Worm (Caenorhabditis elegans) whole organism, late embryonic: ENCODE measurements around the gene F35E8.6.

Experiments used
- C08G9.2 ChIP-seq: sonication (generic microtip); optimal IDR thresholded peaks from 2 replicates; lab custom pipeline; 2016; ENCODE audit warnings: mild to moderate bottlenecking, missing genetic modification characterization, moderate library complexity, missing compliant biosample characterization
- F13H6.1 ChIP-seq: sonication (generic microtip); optimal IDR thresholded peaks from 2 replicates; lab custom pipeline; 2016; ENCODE audit warnings: missing genetic modification characterization, missing compliant biosample characterization
- K02D7.2 ChIP-seq: sonication (generic microtip); optimal IDR thresholded peaks from 2 replicates; lab custom pipeline; 2017; ENCODE audit warnings: mild to moderate bottlenecking, missing genetic modification characterization, missing compliant biosample characterization
- K09A11.1 ChIP-seq: sonication (generic microtip); optimal IDR thresholded peaks from 2 replicates; lab custom pipeline; 2017; ENCODE audit warnings: antibody characterized with exemption, mild to moderate bottlenecking, missing genetic modification characterization, missing compliant biosample characterization; ENCODE audit not compliant: insufficient read depth
- T23F11.4 ChIP-seq: fragments of 200-800 bp; sonication (Bioruptor generic); optimal IDR thresholded peaks from 2 replicates; lab custom pipeline; 2018; ENCODE audit warnings: mild to moderate bottlenecking, missing genetic modification characterization, missing compliant biosample characterization
- ahr-1 ChIP-seq: sonication (generic microtip); optimal IDR thresholded peaks from 2 replicates; lab custom pipeline; 2016; ENCODE audit warnings: missing genetic modification characterization, missing compliant biosample characterization
- ceh-18 ChIP-seq: sonication (generic microtip); optimal IDR thresholded peaks from 2 replicates; lab custom pipeline; 2016; ENCODE audit warnings: missing genetic modification characterization, missing compliant biosample characterization
- ceh-19 ChIP-seq: fragments of 200-800 bp; sonication (Bioruptor generic); optimal IDR thresholded peaks from 2 replicates; lab custom pipeline; 2018; ENCODE audit warnings: mild to moderate bottlenecking, missing genetic modification characterization, missing compliant biosample characterization
- ceh-2 ChIP-seq: sonication (generic microtip); optimal IDR thresholded peaks from 2 replicates; lab custom pipeline; 2016; ENCODE audit warnings: missing genotype, missing genetic modification characterization, missing compliant biosample characterization
- ceh-30 ChIP-seq: fragments of 150-350 bp; optimal IDR thresholded peaks from 2 replicates; lab custom pipeline; 2014; ENCODE audit warnings: missing biosample characterization, missing genetic modification characterization
- ceh-31 ChIP-seq: sonication (generic microtip); optimal IDR thresholded peaks from 2 replicates; lab custom pipeline; 2016; ENCODE audit warnings: missing genetic modification characterization, missing compliant biosample characterization
- ceh-34 ChIP-seq: sonication (generic microtip); optimal IDR thresholded peaks from 2 replicates; lab custom pipeline; 2016; ENCODE audit warnings: mild to moderate bottlenecking, missing genetic modification characterization, missing compliant biosample characterization
- ceh-6 ChIP-seq: fragments of 200-800 bp; sonication (Bioruptor generic); optimal IDR thresholded peaks from 2 replicates; lab custom pipeline; 2018; ENCODE audit warnings: mild to moderate bottlenecking, missing genetic modification characterization, missing compliant biosample characterization
- ceh-9 ChIP-seq: sonication (generic microtip); optimal IDR thresholded peaks from 2 replicates; lab custom pipeline; 2016; ENCODE audit warnings: mild to moderate bottlenecking, missing genetic modification characterization, inconsistent platforms, missing compliant biosample characterization
- che-1 ChIP-seq: sonication (generic microtip); optimal IDR thresholded peaks from 2 replicates; lab custom pipeline; 2016; ENCODE audit warnings: mild to moderate bottlenecking, missing genetic modification characterization, missing compliant biosample characterization
- dmd-4 ChIP-seq: sonication (generic microtip); optimal IDR thresholded peaks from 2 replicates; lab custom pipeline; 2016; ENCODE audit warnings: borderline replicate concordance, missing genetic modification characterization, missing compliant biosample characterization
- dve-1 ChIP-seq: sonication (generic microtip); optimal IDR thresholded peaks from 2 replicates; lab custom pipeline; 2017; ENCODE audit warnings: antibody characterized with exemption, mild to moderate bottlenecking, missing genetic modification characterization, missing compliant biosample characterization
- elt-2 ChIP-seq: sonication (generic microtip); optimal IDR thresholded peaks from 2 replicates; lab custom pipeline; 2016; ENCODE audit warnings: missing genetic modification reagents, missing genetic modification characterization, missing compliant biosample characterization
- elt-4 ChIP-seq: sonication (generic microtip); optimal IDR thresholded peaks from 2 replicates; lab custom pipeline; 2016; ENCODE audit warnings: missing genetic modification characterization, missing compliant biosample characterization
- ets-4 ChIP-seq: sonication (generic microtip); optimal IDR thresholded peaks from 2 replicates; lab custom pipeline; 2016; ENCODE audit warnings: missing genetic modification characterization, missing compliant biosample characterization
- eyg-1 ChIP-seq: sonication (generic microtip); optimal IDR thresholded peaks from 2 replicates; lab custom pipeline; 2016; ENCODE audit warnings: missing genotype, missing genetic modification characterization, missing compliant biosample characterization
- fkh-6 ChIP-seq: sonication (generic microtip); optimal IDR thresholded peaks from 2 replicates; lab custom pipeline; 2016; ENCODE audit warnings: missing genetic modification characterization, missing compliant biosample characterization
- gmeb-2 ChIP-seq: sonication (generic microtip); optimal IDR thresholded peaks from 2 replicates; lab custom pipeline; 2016; ENCODE audit warnings: missing genetic modification characterization, inconsistent platforms, missing compliant biosample characterization
- hlh-13 ChIP-seq: fragments of 200-800 bp; sonication (Bioruptor generic); optimal IDR thresholded peaks from 2 replicates; lab custom pipeline; 2018; ENCODE audit warnings: mild to moderate bottlenecking, missing genetic modification characterization, missing compliant biosample characterization
- hlh-30 ChIP-seq: sonication (generic microtip); optimal IDR thresholded peaks from 2 replicates; lab custom pipeline; 2017; ENCODE audit warnings: antibody characterized with exemption, missing genetic modification characterization, missing compliant biosample characterization; ENCODE audit not compliant: insufficient read depth
- hlh-8 ChIP-seq: sonication (generic microtip); optimal IDR thresholded peaks from 2 replicates; lab custom pipeline; 2016; ENCODE audit warnings: missing genotype, missing genetic modification characterization, missing compliant biosample characterization
- madf-2 ChIP-seq: sonication (generic microtip); optimal IDR thresholded peaks from 2 replicates; lab custom pipeline; 2017; ENCODE audit warnings: missing genetic modification characterization, missing compliant biosample characterization
- mec-3 ChIP-seq: sonication (generic microtip); optimal IDR thresholded peaks from 2 replicates; lab custom pipeline; 2016; ENCODE audit warnings: borderline replicate concordance, missing genetic modification characterization, missing compliant biosample characterization
- nfya-1 ChIP-seq: sonication (generic microtip); optimal IDR thresholded peaks from 2 replicates; lab custom pipeline; 2017; ENCODE audit warnings: missing genetic modification characterization, mild to moderate bottlenecking, missing compliant biosample characterization, antibody characterized with exemption, moderate library complexity
- nhr-11 ChIP-seq: fragments of 150-350 bp; optimal IDR thresholded peaks from 2 replicates; lab custom pipeline; 2014; ENCODE audit warnings: missing biosample characterization, missing genetic modification characterization
- nhr-232 ChIP-seq: sonication (generic microtip); optimal IDR thresholded peaks from 2 replicates; lab custom pipeline; 2016; ENCODE audit warnings: missing genetic modification characterization, missing compliant biosample characterization
- npax-4 ChIP-seq: sonication (generic microtip); optimal IDR thresholded peaks from 2 replicates; lab custom pipeline; 2016; ENCODE audit warnings: missing genetic modification characterization, missing compliant biosample characterization
- odd-2 ChIP-seq: sonication (generic microtip); optimal IDR thresholded peaks from 2 replicates; lab custom pipeline; 2017; ENCODE audit warnings: antibody characterized with exemption, mild to moderate bottlenecking, missing genetic modification characterization, missing compliant biosample characterization
- pag-3 ChIP-seq: sonication (generic microtip); optimal IDR thresholded peaks from 2 replicates; lab custom pipeline; 2016; ENCODE audit warnings: missing compliant biosample characterization, missing genetic modification characterization, borderline replicate concordance
- pha-2 ChIP-seq: sonication (generic microtip); optimal IDR thresholded peaks from 2 replicates; lab custom pipeline; 2017; ENCODE audit warnings: mild to moderate bottlenecking, missing genetic modification characterization, missing compliant biosample characterization
- ref-2 ChIP-seq: sonication (generic microtip); optimal IDR thresholded peaks from 2 replicates; lab custom pipeline; 2016; ENCODE audit warnings: missing genetic modification characterization, missing compliant biosample characterization
- rnt-1 ChIP-seq: sonication (generic microtip); optimal IDR thresholded peaks from 2 replicates; lab custom pipeline; 2016; ENCODE audit warnings: missing genetic modification characterization, missing compliant biosample characterization
- sox-2 ChIP-seq: fragments of 200-800 bp; sonication (Bioruptor generic); IDR thresholded peaks from 2 replicates; pipeline ENCODE4 v1.3.6; 2022; ENCODE audit warnings: missing genetic modification reagents, missing genetic modification characterization, missing compliant biosample characterization
- sox-4 ChIP-seq: sonication (generic microtip); optimal IDR thresholded peaks from 2 replicates; lab custom pipeline; 2017; ENCODE audit warnings: mild to moderate bottlenecking, missing genetic modification characterization, inconsistent platforms, missing compliant biosample characterization
- syd-9 ChIP-seq: sonication (generic microtip); optimal IDR thresholded peaks from 2 replicates; lab custom pipeline; 2016; ENCODE audit warnings: mild to moderate bottlenecking, missing genetic modification characterization, moderate library complexity, missing compliant biosample characterization
- ttx-3 ChIP-seq: sonication (generic microtip); optimal IDR thresholded peaks from 2 replicates; lab custom pipeline; 2016; ENCODE audit warnings: missing genetic modification reagents, missing genetic modification characterization, missing compliant biosample characterization
- unc-3 ChIP-seq, 2 experiments: fragments of 200-800 bp in 1 of 2; sonication (Bioruptor generic) in 1 of 2; sonication (generic microtip) in 1 of 2; conservative IDR thresholded peaks in 1 of 2; optimal IDR thresholded peaks in 1 of 2; 2 replicates each; pipeline versions ENCODE4 v1.3.6 to Lab custom; 2016 to 2022; ENCODE audit warnings: missing compliant biosample characterization in 2 of 2, missing genetic modification characterization in 2 of 2, missing genetic modification reagents in 1 of 2
- unc-55 ChIP-seq: sonication (generic microtip); optimal IDR thresholded peaks from 2 replicates; lab custom pipeline; 2017; ENCODE audit warnings: missing biosample characterization, missing genetic modification reagents, missing genetic modification characterization
- unc-86 ChIP-seq: sonication (generic microtip); optimal IDR thresholded peaks from 2 replicates; lab custom pipeline; 2016; ENCODE audit warnings: missing genetic modification characterization, missing compliant biosample characterization
- ztf-16 ChIP-seq: sonication (generic microtip); optimal IDR thresholded peaks from 2 replicates; lab custom pipeline; 2017; ENCODE audit warnings: missing genetic modification characterization, missing compliant biosample characterization

The F35E8.6 gene

ce11 chrV:15870356-15870755, 41.6 kb upstream of the F35E8.6 start, which contains the start of gene str-57:
Gene str-57 (plus strand): TSS chrV:15870656.
- TF ChIP-seq hlh-30 (tag; lab: Kevin White, UChicago): no peak
- no peak for TF ChIP-seq elt-2
- no peak for TF ChIP-seq pha-2 (tag; lab: Kevin White, UChicago)
- no peak for TF ChIP-seq F13H6.1 (tag; lab: Kevin White, UChicago)
- no peak for TF ChIP-seq unc-86 (tag; lab: Kevin White, UChicago)
- no peak for TF ChIP-seq unc-55
- TF ChIP-seq ahr-1 (tag; lab: Kevin White, UChicago): no peak
- no peak for TF ChIP-seq hlh-8
- TF ChIP-seq ceh-2: no peak
- TF ChIP-seq nhr-232: no peak
- TF ChIP-seq ceh-6 (GFP tag; lab: Kevin White, UChicago): no peak
- TF ChIP-seq K02D7.2 (tag; lab: Kevin White, UChicago): no peak

- TF ChIP-seq dve-1 (tag; lab: Kevin White, UChicago) (no peak), ceh-30 (tag; lab: Kevin White, UChicago) (no peak), fkh-6 (tag; lab: Kevin White, UChicago) (no peak), sox-2 (GFP tag; lab: Robert Waterston, UW) (no peak), nhr-11 (tag; lab: Kevin White, UChicago) (no peak), ztf-16 (tag; lab: Kevin White, UChicago) (no peak), K09A11.1 (no peak), che-1 (tag; lab: Kevin White, UChicago) (no peak), ttx-3 (tag; lab: Kevin White, UChicago) (no peak), unc-3 (GFP tag; conservative IDR thresholded peaks at IDR 0.05; lab: Robert Waterston, UW) (no peak), unc-3 (tag; optimal IDR thresholded peaks at IDR 0.05; lab: Kevin White, UChicago) (no peak), rnt-1 (tag; lab: Kevin White, UChicago) (no peak), npax-4 (tag; lab: Kevin White, UChicago) (no peak), odd-2 (tag; lab: Kevin White, UChicago) (no peak), ceh-9 (tag; lab: Kevin White, UChicago) (no peak), gmeb-2 (tag; lab: Kevin White, UChicago) (no peak), pag-3 (tag; lab: Kevin White, UChicago) (no peak), hlh-8 (no peak), mec-3 (tag; lab: Kevin White, UChicago) (no peak), pha-2 (tag; lab: Kevin White, UChicago) (no peak), ceh-19 (GFP tag; lab: Kevin White, UChicago) (no peak)
- TF ChIP-seq, all 69 proteins: peak for 0
These were observed 39.7 kb upstream of the F35E8.6 start, which contains the start of gene str-56 for ce11 chrV:15872273-15872672. Gene str-56 (plus strand): TSS chrV:15872573.

ce11 chrV:15873762-15874161, 38.2 kb upstream of the F35E8.6 start:
- TF ChIP-seq madf-2: peak; percentile 98
- TF ChIP-seq che-1 (tag; lab: Kevin White, UChicago): peak; percentile 98
- peak; percentile 99 for TF ChIP-seq eyg-1
- peak; percentile 97 for TF ChIP-seq fkh-6 (tag; lab: Kevin White, UChicago)
- no peak for TF ChIP-seq unc-55
- TF ChIP-seq K02D7.2 (tag; lab: Kevin White, UChicago): peak; percentile 99
- peak; percentile 99 for TF ChIP-seq syd-9
- TF ChIP-seq hlh-13 (GFP tag; lab: Kevin White, UChicago): peak; percentile 99
- TF ChIP-seq C08G9.2 (tag; lab: Kevin White, UChicago): peak; percentile 97
- TF ChIP-seq ceh-30 (tag; lab: Kevin White, UChicago): peak; percentile 87
- peak; percentile 99 for TF ChIP-seq T23F11.4 (GFP tag; lab: Kevin White, UChicago)
- TF ChIP-seq unc-3 (GFP tag; conservative IDR thresholded peaks at IDR 0.05; lab: Robert Waterston, UW): peak; percentile 99
- peak; percentile 99 for TF ChIP-seq unc-3 (tag; optimal IDR thresholded peaks at IDR 0.05; lab: Kevin White, UChicago)
- TF ChIP-seq ref-2 (tag; lab: Kevin White, UChicago): peak; percentile 99
- TF ChIP-seq K09A11.1: peak; percentile 93
- peak; percentile 96 for TF ChIP-seq dve-1 (tag; lab: Kevin White, UChicago)
- peak; percentile 99 for TF ChIP-seq ceh-34 (tag; lab: Kevin White, UChicago)
- TF ChIP-seq ztf-16 (tag; lab: Kevin White, UChicago): peak; percentile 99
- peak; percentile 93 for TF ChIP-seq ceh-31 (tag; lab: Kevin White, UChicago)
- TF ChIP-seq mec-3 (tag; lab: Kevin White, UChicago): peak; percentile 94
- TF ChIP-seq ttx-3 (tag; lab: Kevin White, UChicago): peak; percentile 99
- peak; percentile 96 for TF ChIP-seq ceh-18 (tag; lab: Kevin White, UChicago)
- TF ChIP-seq pag-3 (tag; lab: Kevin White, UChicago): peak; percentile 96
- peak; percentile 90 for TF ChIP-seq nfya-1 (tag; lab: Kevin White, UChicago)
- TF ChIP-seq dmd-4 (tag; lab: Kevin White, UChicago): peak; percentile 98
- peak; percentile 97 for TF ChIP-seq elt-4 (tag; lab: Kevin White, UChicago)
- peak; percentile 99 for TF ChIP-seq nhr-232
- TF ChIP-seq ets-4 (tag; lab: Kevin White, UChicago): peak; percentile 88
- peak; percentile 98 for TF ChIP-seq sox-2 (GFP tag; lab: Robert Waterston, UW)
- TF ChIP-seq sox-4 (tag; lab: Kevin White, UChicago): peak; percentile 99
- no peak for TF ChIP-seq nhr-11 (tag; lab: Kevin White, UChicago)
